Worm (Caenorhabditis elegans): ENCODE data around the gene C08F8.2.

- TF ChIP-seq nhr-12 (tag; optimal IDR thresholded peaks at IDR 0.05), result no peak
- no peak for TF ChIP-seq unc-39 (tag; optimal IDR thresholded peaks at IDR 0.05)
- no peak for TF ChIP-seq mep-1 (tag; optimal IDR thresholded peaks at IDR 0.05)
- no peak for TF ChIP-seq elt-3 (tag; optimal IDR thresholded peaks at IDR 0.05)
- no peak for TF ChIP-seq nhr-76 (tag; optimal IDR thresholded peaks at IDR 0.05)
- TF ChIP-seq ceh-43 (GFP tag; optimal IDR thresholded peaks at IDR 0.05), result no peak
- no peak for TF ChIP-seq pha-4 (tag; optimal IDR thresholded peaks at IDR 0.05)
- TF ChIP-seq zip-8 (tag; optimal IDR thresholded peaks at IDR 0.05), result no peak
Measured at ce11 chrIV:11150844-11151243, at the start of gene C08F8.2.

All from whole organism, mixed stage, embryonic.